Worm (Caenorhabditis elegans) whole organism, young adult: ENCODE data around the gene T05H10.1.

ENCODE experiments used
- Y95B8A.8 ChIP-seq: fragments of 200-800 bp; sonication (Bioruptor generic); IDR thresholded peaks from 2 replicates; pipeline ENCODE4 v1.3.6; 2022; ENCODE audit warnings: missing genetic modification reagents, missing genetic modification characterization, missing compliant biosample characterization
- him-1 ChIP-seq: sonication (generic microtip); optimal IDR thresholded peaks from 2 replicates; lab custom pipeline; 2016; ENCODE audit warnings: missing genotype, missing genetic modification reagents, missing genetic modification characterization, missing compliant biosample characterization
- lag-1 ChIP-seq: fragments of 200-800 bp; sonication (Bioruptor generic); IDR thresholded peaks from 2 replicates; pipeline ENCODE4 v1.3.6; 2022; ENCODE audit warnings: missing genetic modification reagents, missing genetic modification characterization, missing compliant biosample characterization
- mel-28 ChIP-seq: sonication (generic microtip); optimal IDR thresholded peaks from 2 replicates; lab custom pipeline; 2016; ENCODE audit warnings: borderline replicate concordance, mild to moderate bottlenecking, missing genetic modification characterization, missing compliant biosample characterization
- sea-2 ChIP-seq: fragments of 200-800 bp; sonication (Bioruptor generic); IDR thresholded peaks from 2 replicates; pipeline ENCODE4 v1.3.6; 2022; ENCODE audit warnings: missing genetic modification characterization, missing compliant biosample characterization
- ztf-6 ChIP-seq: fragments of 200-800 bp; sonication (Bioruptor generic); IDR thresholded peaks from 2 replicates; pipeline ENCODE4 v1.3.6; 2022; ENCODE audit warnings: missing genetic modification reagents, missing genetic modification characterization, missing compliant biosample characterization

DNA sequence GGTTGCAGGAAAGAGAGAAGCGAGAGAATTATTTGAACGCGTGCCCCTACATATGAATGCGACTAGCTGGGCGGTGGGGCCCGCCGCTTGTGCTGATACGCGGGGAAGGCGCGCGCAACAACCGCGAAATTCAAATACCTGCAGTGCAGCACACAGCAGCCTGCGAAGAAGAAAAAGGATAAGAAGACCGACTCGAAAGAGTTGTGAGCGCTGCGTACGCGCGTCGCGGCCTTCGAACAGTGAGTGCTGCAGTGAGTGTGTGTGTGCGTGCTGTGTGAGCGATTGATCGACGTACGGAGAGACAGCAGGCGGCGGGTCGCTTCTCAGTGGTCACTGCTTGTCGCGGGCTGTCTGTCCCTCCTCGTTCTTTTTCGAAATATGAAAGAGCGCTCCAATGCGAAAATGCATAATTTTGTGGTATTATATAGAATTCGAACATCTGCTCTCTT, 14.1 kb upstream of the T05H10.1 start:
- TF ChIP-seq mel-28 (tag; lab: Kevin White, UChicago) (no peak), sea-2 (GFP tag; lab: Robert Waterston, UW) (0 out of 2 replicates have a peak, but pooled peaks have one; percentile 79), Y95B8A.8 (peak; percentile 56; the same call in 1 of the 2 replicates), him-1 (no peak), lag-1 (GFP tag; lab: Robert Waterston, UW) (no peak), ztf-6 (GFP tag; lab: Robert Waterston, UW) (peak; percentile 75; the same call in 1 of the 2 replicates)
